Worm (Caenorhabditis elegans) whole organism, young adult: Measurements from ENCODE around the gene T02H6.10.

ENCODE experiments used
- B0261.1 ChIP-seq: sonication (generic microtip); optimal IDR thresholded peaks from 2 replicates; lab custom pipeline; 2016; ENCODE audit warnings: mild to moderate bottlenecking, missing genetic modification characterization, moderate library complexity, missing compliant biosample characterization
- C06A6.2 ChIP-seq: fragments of 200-800 bp; sonication (Bioruptor generic); conservative IDR thresholded peaks from 2 replicates; pipeline ENCODE4 v1.3.6; 2022; ENCODE audit warnings: missing genetic modification characterization, missing compliant biosample characterization
- C17E4.6 ChIP-seq: fragments of 200-800 bp; sonication (Bioruptor generic); IDR thresholded peaks from 2 replicates; pipeline ENCODE4 v1.3.6; 2022; ENCODE audit warnings: missing genetic modification reagents, missing genetic modification characterization, missing compliant biosample characterization
- F10E7.11 ChIP-seq: sonication (generic microtip); optimal IDR thresholded peaks from 2 replicates; lab custom pipeline; 2017; ENCODE audit warnings: mild to moderate bottlenecking, missing genetic modification characterization, moderate library complexity, missing compliant biosample characterization
- F49E8.2 ChIP-seq: sonication (generic microtip); optimal IDR thresholded peaks from 3 replicates; lab custom pipeline; 2017; ENCODE audit warnings: missing genetic modification characterization, mild to moderate bottlenecking, missing compliant biosample characterization, antibody characterized with exemption, moderate library complexity; ENCODE audit not compliant: insufficient read depth
- K12H6.12 ChIP-seq: fragments of 200-800 bp; sonication (Bioruptor generic); optimal IDR thresholded peaks from 2 replicates; lab custom pipeline; 2018; ENCODE audit warnings: mild to moderate bottlenecking, missing genetic modification characterization, missing compliant biosample characterization
- Y56A3A.18 ChIP-seq: fragments of 200-800 bp; sonication (Bioruptor generic); IDR thresholded peaks from 2 replicates; pipeline ENCODE4 v1.3.6; 2022; ENCODE audit warnings: missing genetic modification reagents, missing genetic modification characterization, missing compliant biosample characterization
- Y67H2A.10 ChIP-seq: fragments of 200-800 bp; sonication (Bioruptor generic); conservative IDR thresholded peaks from 2 replicates; pipeline ENCODE4 v1.3.6; 2022; ENCODE audit warnings: missing genetic modification reagents, missing genetic modification characterization, missing compliant biosample characterization
- Y79H2A.3 ChIP-seq: fragments of 200-800 bp; sonication (Bioruptor generic); conservative IDR thresholded peaks from 2 replicates; pipeline ENCODE4 v1.3.6; 2022; ENCODE audit warnings: missing genetic modification reagents, missing genetic modification characterization, missing compliant biosample characterization
- Y95B8A.8 ChIP-seq: fragments of 200-800 bp; sonication (Bioruptor generic); IDR thresholded peaks from 2 replicates; pipeline ENCODE4 v1.3.6; 2022; ENCODE audit warnings: missing genetic modification reagents, missing genetic modification characterization, missing compliant biosample characterization
- ZK185.1 ChIP-seq: sonication (generic microtip); optimal IDR thresholded peaks from 2 replicates; lab custom pipeline; 2016; ENCODE audit warnings: mild to moderate bottlenecking, missing genetic modification characterization, missing compliant biosample characterization; ENCODE audit not compliant: poor library complexity, severe bottlenecking
- akir-1 ChIP-seq: fragments of 200-800 bp; sonication (Bioruptor generic); optimal IDR thresholded peaks from 2 replicates; lab custom pipeline; 2018; ENCODE audit warnings: mild to moderate bottlenecking, missing genetic modification characterization, moderate library complexity, missing compliant biosample characterization
- attf-3 ChIP-seq: fragments of 200-800 bp; sonication (Bioruptor generic); conservative IDR thresholded peaks from 2 replicates; pipeline ENCODE4 v1.3.6; 2022; ENCODE audit warnings: missing genetic modification reagents, missing genetic modification characterization, missing compliant biosample characterization
- bed-1 ChIP-seq: fragments of 200-800 bp; sonication (Bioruptor generic); IDR thresholded peaks from 2 replicates; pipeline ENCODE4 v1.3.6; 2022; ENCODE audit warnings: missing genetic modification reagents, missing genetic modification characterization, missing compliant biosample characterization
- ceh-58 ChIP-seq: fragments of 200-800 bp; sonication (Bioruptor generic); IDR thresholded peaks from 2 replicates; pipeline ENCODE4 v1.3.6; 2022; ENCODE audit warnings: missing genetic modification characterization, missing compliant biosample characterization
- chd-7 ChIP-seq: sonication (generic microtip); optimal IDR thresholded peaks from 2 replicates; lab custom pipeline; 2016; ENCODE audit warnings: mild to moderate bottlenecking, missing genetic modification characterization, moderate library complexity, missing compliant biosample characterization
- dpff-1 ChIP-seq: sonication (generic microtip); optimal IDR thresholded peaks from 2 replicates; lab custom pipeline; 2017; ENCODE audit warnings: mild to moderate bottlenecking, missing genetic modification characterization, missing compliant biosample characterization
- ekl-4 ChIP-seq: fragments of 200-800 bp; sonication (Bioruptor generic); IDR thresholded peaks from 2 replicates; pipeline ENCODE4 v1.3.6; 2022; ENCODE audit warnings: missing genetic modification reagents, missing genetic modification characterization, missing compliant biosample characterization
- ets-4 ChIP-seq: fragments of 200-800 bp; sonication (Bioruptor generic); optimal IDR thresholded peaks from 2 replicates; lab custom pipeline; 2018; ENCODE audit warnings: mild to moderate bottlenecking, missing genetic modification characterization, missing compliant biosample characterization
- hlh-26 ChIP-seq: fragments of 200-800 bp; sonication (Bioruptor generic); conservative IDR thresholded peaks from 2 replicates; pipeline ENCODE4 v1.3.6; 2022; ENCODE audit warnings: missing genetic modification reagents, missing genetic modification characterization, missing compliant biosample characterization
- hsf-1 ChIP-seq: fragments of 200-800 bp; sonication (Bioruptor generic); IDR thresholded peaks from 2 replicates; pipeline ENCODE4 v1.3.6; 2022; ENCODE audit warnings: missing genetic modification reagents, missing genetic modification characterization, missing compliant biosample characterization
- lin-35 ChIP-seq, 3 experiments: fragments of 150-350 bp in 2 of 3; sonication (generic microtip) in 1 of 3; optimal IDR thresholded peaks; 2 replicates each; lab custom pipeline; 2014 to 2018; ENCODE audit warnings: missing biosample characterization in 3 of 3, missing genetic modification characterization in 3 of 3, missing genetic modification reagents in 3 of 3
- lsl-1 ChIP-seq: fragments of 200-800 bp; sonication (Bioruptor generic); optimal IDR thresholded peaks from 2 replicates; lab custom pipeline; 2018; ENCODE audit warnings: mild to moderate bottlenecking, missing genetic modification characterization, moderate library complexity, missing compliant biosample characterization
- madf-3 ChIP-seq: fragments of 200-800 bp; sonication (Bioruptor generic); IDR thresholded peaks from 2 replicates; pipeline ENCODE4 v1.3.6; 2022; ENCODE audit warnings: missing genetic modification reagents, missing genetic modification characterization, missing compliant biosample characterization
- nhr-90 ChIP-seq: sonication (generic microtip); optimal IDR thresholded peaks from 2 replicates; lab custom pipeline; 2016; ENCODE audit warnings: missing genotype, mild to moderate bottlenecking, missing genetic modification characterization, missing compliant biosample characterization
- rcor-1 ChIP-seq: fragments of 200-800 bp; sonication (Bioruptor generic); IDR thresholded peaks from 2 replicates; pipeline ENCODE4 v1.3.6; 2022; ENCODE audit warnings: missing genetic modification reagents, missing genetic modification characterization, missing compliant biosample characterization
- rec-8 ChIP-seq, 2 experiments: sonication (generic microtip); optimal IDR thresholded peaks; 2 replicates each; lab custom pipeline; 2016; ENCODE audit warnings: mild to moderate bottlenecking in 2 of 2, missing genetic modification characterization in 2 of 2, missing genetic modification reagents in 2 of 2, missing genotype in 2 of 2, missing biosample characterization in 1 of 2, missing compliant biosample characterization in 1 of 2, moderate library complexity in 1 of 2
- sdz-38 ChIP-seq: sonication (generic microtip); optimal IDR thresholded peaks from 2 replicates; lab custom pipeline; 2016; ENCODE audit warnings: missing genotype, missing genetic modification characterization, missing compliant biosample characterization
- sea-2 ChIP-seq: fragments of 200-800 bp; sonication (Bioruptor generic); IDR thresholded peaks from 2 replicates; pipeline ENCODE4 v1.3.6; 2022; ENCODE audit warnings: missing genetic modification characterization, missing compliant biosample characterization
- tbx-9 ChIP-seq: sonication (generic microtip); optimal IDR thresholded peaks from 2 replicates; lab custom pipeline; 2016; ENCODE audit warnings: borderline replicate concordance, missing genetic modification characterization, inconsistent platforms, missing compliant biosample characterization
- xnd-1 ChIP-seq: sonication (generic microtip); optimal IDR thresholded peaks from 2 replicates; lab custom pipeline; 2016; ENCODE audit warnings: missing genotype, missing genetic modification reagents, missing genetic modification characterization, missing compliant biosample characterization
- zim-3 ChIP-seq: sonication (generic microtip); optimal IDR thresholded peaks from 2 replicates; lab custom pipeline; 2017; ENCODE audit warnings: mild to moderate bottlenecking, missing genetic modification characterization, moderate library complexity, missing compliant biosample characterization
- ztf-18 ChIP-seq: sonication (generic microtip); optimal IDR thresholded peaks from 2 replicates; lab custom pipeline; 2016; ENCODE audit warnings: missing genotype, mild to moderate bottlenecking, missing genetic modification characterization, missing compliant biosample characterization
- ztf-28 ChIP-seq: fragments of 200-800 bp; sonication (Bioruptor generic); IDR thresholded peaks from 2 replicates; pipeline ENCODE4 v1.3.6; 2022; ENCODE audit warnings: missing genetic modification reagents, missing genetic modification characterization, missing compliant biosample characterization
- ztf-6 ChIP-seq: fragments of 200-800 bp; sonication (Bioruptor generic); IDR thresholded peaks from 2 replicates; pipeline ENCODE4 v1.3.6; 2022; ENCODE audit warnings: missing genetic modification reagents, missing genetic modification characterization, missing compliant biosample characterization

The T02H6.10 gene

ce11 chrII:678581-678980 lies 1.9 kb downstream of the T02H6.10 start, which contains the start of gene T02H6.9:
TSS of gene T02H6.9 (plus strand) at chrII:678881.
- TF ChIP-seq dpff-1 (tag; lab: Kevin White, UChicago) (no peak), ztf-18 (tag; lab: Kevin White, UChicago) (no peak), sea-2 (GFP tag; lab: Robert Waterston, UW) (no peak), tbx-9 (no peak), madf-3 (GFP tag; lab: Robert Waterston, UW) (no peak), F10E7.11 (tag; lab: Kevin White, UChicago) (no peak), F49E8.2 (no peak), Y79H2A.3 (GFP tag; lab: Robert Waterston, UW) (no peak), chd-7 (tag; lab: Kevin White, UChicago) (no peak), nhr-90 (tag; lab: Kevin White, UChicago) (no peak), ekl-4 (no peak), ztf-28 (GFP tag; lab: Robert Waterston, UW) (no peak), zim-3 (tag; lab: Kevin White, UChicago) (no peak), ztf-6 (GFP tag; lab: Robert Waterston, UW) (no peak), hsf-1 (GFP tag; lab: Robert Waterston, UW) (no peak), hlh-26 (GFP tag; lab: Robert Waterston, UW) (no peak)
- TF ChIP-seq, all 124 proteins: peak for 0

ce11 chrII:675822-676221 lies 4.7 kb downstream of the T02H6.10 start:
- no peak for TF ChIP-seq sdz-38 (tag; lab: Kevin White, UChicago)
- TF ChIP-seq C06A6.2: no peak
- no peak for TF ChIP-seq C17E4.6 (GFP tag; lab: Robert Waterston, UW)
- TF ChIP-seq K12H6.12: no peak
- no peak for TF ChIP-seq ets-4 (GFP tag; lab: Kevin White, UChicago)
- no peak for TF ChIP-seq ztf-18 (tag; lab: Kevin White, UChicago)
- no peak for TF ChIP-seq ceh-58 (GFP tag; lab: Robert Waterston, UW)
- no peak for TF ChIP-seq Y56A3A.18 (GFP tag; lab: Robert Waterston, UW)
- TF ChIP-seq rcor-1 (GFP tag; lab: Robert Waterston, UW): no peak
- no peak for TF ChIP-seq Y67H2A.10 (GFP tag; lab: Robert Waterston, UW)

- TF ChIP-seq ZK185.1 (no peak), Y79H2A.3 (GFP tag; lab: Robert Waterston, UW) (no peak)
Measured at ce11 chrII:675303-675702, 5.2 kb downstream of the T02H6.10 start, which contains the start of gene Y39F10C.1. TSS of gene Y39F10C.1 (plus strand) at chrII:675603.

ce11 chrII:674116-674515 lies 6.4 kb downstream of the T02H6.10 start, which contains the start of gene Y39F10C.3:
TSS of gene Y39F10C.3 (plus strand) at chrII:674416.
- no peak for TF ChIP-seq F10E7.11 (tag; lab: Kevin White, UChicago)
- TF ChIP-seq Y95B8A.8 (GFP tag; lab: Robert Waterston, UW): no peak
- TF ChIP-seq C17E4.6 (GFP tag; lab: Robert Waterston, UW): no peak
- TF ChIP-seq bed-1: no peak
- no peak for TF ChIP-seq B0261.1
- TF ChIP-seq akir-1 (GFP tag; lab: Kevin White, UChicago): no peak
- TF ChIP-seq lsl-1 (GFP tag; lab: Kevin White, UChicago): no peak

- no peak for TF ChIP-seq xnd-1 (tag; lab: Kevin White, UChicago)
- no peak for TF ChIP-seq rec-8 (tag; optimal IDR thresholded peaks at IDR 0.05; lab: Kevin White, UChicago)
- no peak for TF ChIP-seq lin-35 (GFP tag; optimal IDR thresholded peaks at IDR 0.05; lab: Kevin White, UChicago)
- no peak for TF ChIP-seq zim-3 (tag; lab: Kevin White, UChicago)
- no peak for TF ChIP-seq attf-3 (GFP tag; lab: Robert Waterston, UW)
Measured at ce11 chrII:671025-671424, 9.5 kb downstream of the T02H6.10 start, which contains the start of gene sri-46. TSS of gene sri-46 (minus strand) at chrII:671125.
